Worm (Caenorhabditis elegans): ENCODE measurements around the gene F47C12.13.

Gene F47C12.13

DNA sequence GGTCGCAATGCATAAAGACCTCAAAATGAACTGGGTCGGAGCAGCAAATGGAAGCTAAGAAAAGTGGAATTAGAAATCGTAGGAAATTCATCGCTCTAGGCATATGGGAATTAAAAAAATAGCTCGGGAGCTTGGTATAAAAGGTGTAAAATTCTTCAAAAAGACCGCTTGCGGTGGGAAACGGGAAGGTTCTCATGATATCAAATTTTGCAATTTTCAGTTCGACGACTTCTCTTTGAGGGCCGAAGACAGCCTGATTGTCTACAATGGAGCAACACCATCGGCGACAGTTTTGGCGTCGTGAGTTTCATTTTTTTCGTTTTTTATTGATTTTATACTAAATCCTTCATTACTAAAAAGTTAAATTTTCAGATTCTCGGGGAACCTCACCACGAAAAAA is 4.3 kb upstream of the F47C12.13 start, which contains the start of gene F47C12.8:
TSS of gene F47C12.8 (minus strand) at position 101 of the 400 bp plus-strand sequence.
- no peak for TF ChIP-seq nhr-23 (tag; optimal IDR thresholded peaks at IDR 0.05)
- TF ChIP-seq nhr-11 (tag; optimal IDR thresholded peaks at IDR 0.05): no peak
- TF ChIP-seq nhr-28 (tag; optimal IDR thresholded peaks at IDR 0.05): no peak
- TF ChIP-seq ceh-9 (tag; optimal IDR thresholded peaks at IDR 0.05): no peak
- TF ChIP-seq lin-39 (tag; optimal IDR thresholded peaks at IDR 0.05): no peak
- TF ChIP-seq mml-1 (tag; optimal IDR thresholded peaks at IDR 0.05): no peak
- no peak for TF ChIP-seq snpc-4 (tag; optimal IDR thresholded peaks at IDR 0.05)
- TF ChIP-seq unc-62 (GFP tag; optimal IDR thresholded peaks at IDR 0.05): no peak
- no peak for TF ChIP-seq ceh-82 (tag; optimal IDR thresholded peaks at IDR 0.05)
- TF ChIP-seq ztf-11 (tag; optimal IDR thresholded peaks at IDR 0.05): no peak

DNA sequence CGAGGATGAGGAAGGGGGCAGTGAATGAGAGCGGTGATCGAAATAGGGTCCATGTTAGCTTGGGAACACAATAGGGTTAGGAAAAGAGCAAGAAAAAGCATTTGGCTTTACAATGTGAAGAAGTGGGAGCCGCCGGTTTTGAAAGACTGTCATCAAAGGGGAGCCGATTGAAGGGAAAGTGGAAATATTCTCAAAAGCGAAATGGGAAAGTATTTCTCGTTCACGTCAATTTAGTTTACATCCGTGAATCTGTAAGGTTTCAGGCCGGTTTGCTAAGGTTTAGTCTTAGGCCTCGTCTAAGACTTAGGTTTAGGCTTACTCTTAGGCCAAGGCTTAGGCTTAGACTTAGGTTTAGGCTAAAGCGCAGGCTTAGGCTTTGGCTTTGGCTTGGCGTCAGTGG is 1.2 kb upstream of the F47C12.13 start, which contains the start of gene F47C12.7:
TSS of gene F47C12.7 (minus strand) at position 101 of the 400 bp plus-strand sequence.
- TF ChIP-seq egl-27 (tag; optimal IDR thresholded peaks at IDR 0.05): no peak
- no peak for TF ChIP-seq zag-1 (tag; optimal IDR thresholded peaks at IDR 0.05)
- TF ChIP-seq ama-1 (optimal IDR thresholded peaks at IDR 0.05): no peak
- TF ChIP-seq ceh-9 (tag; optimal IDR thresholded peaks at IDR 0.05): no peak
- no peak for TF ChIP-seq R02D3.7 (tag; optimal IDR thresholded peaks at IDR 0.05)
- TF ChIP-seq skn-1 (tag; optimal IDR thresholded peaks at IDR 0.05): no peak
- TF ChIP-seq unc-62 (GFP tag; optimal IDR thresholded peaks at IDR 0.05): no peak
- TF ChIP-seq fos-1 (tag; optimal IDR thresholded peaks at IDR 0.05): no peak
- no peak for TF ChIP-seq lin-39 (tag; optimal IDR thresholded peaks at IDR 0.05)
- no peak for TF ChIP-seq nfya-1 (tag; optimal IDR thresholded peaks at IDR 0.05; ENCODE audit: insufficient read depth)
- no peak for TF ChIP-seq elt-2 (tag; optimal IDR thresholded peaks at IDR 0.05)
- TF ChIP-seq unc-39 (tag; optimal IDR thresholded peaks at IDR 0.05): no peak
- TF ChIP-seq nhr-28 (tag; optimal IDR thresholded peaks at IDR 0.05): no peak
- no peak for TF ChIP-seq jun-1 (tag; optimal IDR thresholded peaks at IDR 0.05)
- TF ChIP-seq lin-15B (tag; optimal IDR thresholded peaks at IDR 0.05): no peak
- no peak for TF ChIP-seq sea-2 (GFP tag; optimal IDR thresholded peaks at IDR 0.05)
- no peak for TF ChIP-seq tbx-2 (tag; optimal IDR thresholded peaks at IDR 0.05)

DNA sequence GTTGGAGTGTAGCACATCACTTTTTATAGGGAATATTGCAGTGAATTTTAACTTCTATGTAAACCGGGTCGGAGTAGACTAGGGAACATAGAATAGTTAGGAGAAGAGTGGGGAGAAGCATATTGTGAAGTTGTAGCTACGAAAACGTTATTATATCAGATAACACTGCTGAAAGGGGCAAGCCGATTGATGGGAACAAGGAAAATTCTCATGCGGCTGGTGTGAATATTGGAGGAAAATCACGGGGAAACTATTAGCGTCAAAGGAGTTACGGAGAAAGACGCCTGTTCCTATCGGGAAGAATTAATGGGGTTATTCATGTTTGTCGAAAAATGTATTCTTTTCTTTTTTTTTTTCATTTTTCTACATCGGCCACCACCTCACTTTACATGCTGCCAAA is 926 bp downstream of the F47C12.13 start, which contains the start of gene F47C12.6:
TSS of gene F47C12.6 (minus strand) at position 101 of the 400 bp plus-strand sequence.
- TF ChIP-seq zag-1 (tag; optimal IDR thresholded peaks at IDR 0.05) (no peak), fkh-10 (GFP tag; optimal IDR thresholded peaks at IDR 0.05) (no peak), nhr-67 (tag; optimal IDR thresholded peaks at IDR 0.05) (no peak), nhr-77 (tag; optimal IDR thresholded peaks at IDR 0.05) (no peak)

DNA sequence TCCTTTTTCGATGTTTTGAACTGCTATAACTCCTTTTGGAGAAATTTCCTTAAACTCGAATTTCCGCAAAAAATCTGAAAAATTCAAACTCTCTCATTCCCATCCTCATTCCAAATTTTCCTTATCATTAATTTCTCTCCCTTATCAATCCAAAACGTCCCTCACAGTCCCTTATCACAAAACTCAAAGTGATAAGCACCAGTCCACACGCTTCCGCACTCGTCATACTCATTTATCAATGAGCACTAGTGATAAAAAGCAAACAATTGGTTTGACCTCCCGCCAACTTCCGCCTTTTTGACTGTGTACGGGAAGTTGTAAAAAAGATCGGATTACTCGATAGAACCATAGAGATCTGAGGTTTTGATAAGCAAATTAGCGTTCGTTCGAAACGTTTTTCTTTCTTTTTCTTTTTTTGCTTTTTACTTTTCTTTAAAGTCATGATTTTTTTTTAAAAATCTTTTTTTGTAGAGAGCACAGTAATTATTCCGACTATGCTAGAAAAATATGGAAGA is 5.5 kb downstream of the F47C12.13 start, which contains the start of gene clec-78:
TSS of gene clec-78 (plus strand) at position 465 of the 515 bp plus-strand sequence.
- TF ChIP-seq tbx-2 (tag; optimal IDR thresholded peaks at IDR 0.05) (no peak), fos-1 (tag; optimal IDR thresholded peaks at IDR 0.05) (peak; percentile 60), nhr-28 (tag; optimal IDR thresholded peaks at IDR 0.05) (no peak), pha-4 (tag; optimal IDR thresholded peaks at IDR 0.05) (peak; percentile 55), jun-1 (tag; optimal IDR thresholded peaks at IDR 0.05) (peak; percentile 99), pqm-1 (tag; optimal IDR thresholded peaks at IDR 0.05) (peak; percentile 98), nhr-25 (tag; optimal IDR thresholded peaks at IDR 0.05) (no peak), unc-39 (tag; optimal IDR thresholded peaks at IDR 0.05) (no peak), elt-2 (tag; optimal IDR thresholded peaks at IDR 0.05) (peak; percentile 100), skn-1 (tag; optimal IDR thresholded peaks at IDR 0.05) (no peak)

DNA sequence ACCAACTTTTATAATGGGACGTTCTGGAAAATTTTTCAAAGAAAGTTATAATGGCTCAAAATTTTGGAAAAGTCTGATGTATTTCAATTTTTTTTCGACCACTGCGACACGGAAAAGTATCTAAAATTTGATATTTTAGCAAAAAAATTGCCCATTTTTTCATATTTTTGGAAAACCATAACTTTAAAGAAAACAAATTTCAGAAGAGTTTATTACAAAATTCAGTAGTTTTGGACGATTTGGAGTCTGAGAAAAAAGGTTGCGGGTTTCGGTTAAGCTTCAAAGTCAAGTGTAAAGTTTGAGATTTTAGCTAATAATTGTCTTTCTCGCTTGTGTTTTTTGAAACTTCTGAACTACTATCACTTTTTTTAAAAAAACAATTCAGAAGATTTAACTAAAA is 6.1 kb downstream of the F47C12.13 start:
- TF ChIP-seq sea-2 (GFP tag; optimal IDR thresholded peaks at IDR 0.05) (no peak), egl-27 (tag; optimal IDR thresholded peaks at IDR 0.05) (no peak), ztf-11 (tag; optimal IDR thresholded peaks at IDR 0.05) (no peak), nhr-43 (tag; optimal IDR thresholded peaks at IDR 0.05; ENCODE audit: poor library complexity, severe bottlenecking) (no peak), nhr-11 (tag; optimal IDR thresholded peaks at IDR 0.05) (no peak), mml-1 (tag; optimal IDR thresholded peaks at IDR 0.05) (no peak), ZK546.5 (tag; optimal IDR thresholded peaks at IDR 0.05) (no peak), pha-4 (tag; optimal IDR thresholded peaks at IDR 0.05) (no peak), elt-1 (tag; optimal IDR thresholded peaks at IDR 0.05) (no peak), ceh-82 (tag; optimal IDR thresholded peaks at IDR 0.05) (no peak), pqm-1 (tag; optimal IDR thresholded peaks at IDR 0.05) (no peak)

All from whole organism, L3 larva.